Fruit fly (Drosophila melanogaster): Measurements from ENCODE around the gene CG42588.

Gene CG42588

dm6 chr3L:12874211-12874610 is 60.2 kb downstream of the CG42588 start (continued):
- TF ChIP-seq pnt (GFP tag; optimal IDR thresholded peaks at IDR 0.05): no peak
- no peak for TF ChIP-seq CG33557 (GFP tag; optimal IDR thresholded peaks at IDR 0.05)
- TF ChIP-seq nom (GFP tag; optimal IDR thresholded peaks at IDR 0.05): no peak
